Worm (Caenorhabditis elegans): ENCODE results near the gene C17C3.3.

DNA sequence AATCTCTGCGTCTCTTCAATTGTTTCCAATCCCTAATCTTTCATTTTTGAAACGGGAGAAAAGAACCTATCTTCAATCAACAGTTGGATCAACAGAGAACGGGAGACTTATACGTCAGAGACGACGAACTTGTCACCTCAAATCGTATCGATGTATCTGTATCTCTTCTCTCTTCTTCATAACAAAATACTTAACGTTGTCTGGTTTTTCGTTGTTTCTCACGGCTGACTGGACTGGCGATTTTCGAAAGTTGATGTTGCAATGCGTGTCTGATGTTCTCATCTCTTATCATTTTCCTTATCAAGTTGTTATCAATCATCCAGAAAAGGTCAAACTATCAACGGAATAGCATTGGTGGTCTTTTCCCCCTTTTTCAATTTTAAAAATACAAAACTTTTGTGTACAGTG is 44.0 kb downstream of the C17C3.3 start:
- TF ChIP-seq flt-1 (GFP tag; IDR thresholded peaks at IDR 0.05) (no peak), T22C8.4 (GFP tag; IDR thresholded peaks at IDR 0.05) (no peak), tab-1 (GFP tag; IDR thresholded peaks at IDR 0.05) (no peak), ref-1 (GFP tag; conservative IDR thresholded peaks at IDR 0.05) (no peak), cog-1 (tag; optimal IDR thresholded peaks at IDR 0.05) (no peak), ztf-23 (GFP tag; IDR thresholded peaks at IDR 0.05) (no peak), med-1 (GFP tag; optimal IDR thresholded peaks at IDR 0.05; ENCODE audit: insufficient read depth) (no peak)

Measured in whole organism, midembryonic.